Fruit fly (Drosophila melanogaster) whole organism: ENCODE data around the gene CG16998.

Experiments
- Dll ChIP-seq: fragments of >200 bp; optimal IDR thresholded peaks from 2 replicates; lab custom pipeline; 2017
- psq ChIP-seq: fragments of >200 bp; optimal IDR thresholded peaks from 2 replicates; lab custom pipeline; 2017
- usp ChIP-seq: fragments of >200 bp; optimal IDR thresholded peaks from 2 replicates; lab custom pipeline; 2017; ENCODE audit warnings: missing biosample characterization, missing genetic modification characterization, mixed read lengths

- TF ChIP-seq usp (GFP tag; lab: Kevin White, UChicago): no peak
- no peak for TF ChIP-seq psq (lab: Kevin White, UChicago)
- no peak for TF ChIP-seq Dll (lab: Kevin White, UChicago)
Measured at dm6 chr3L:7527661-7528379, 11.8 kb downstream of the CG16998 start.
